Fruit fly (Drosophila melanogaster) whole organism: Measurements from ENCODE around the gene CCT7.

Source experiments
- EcR ChIP-seq, 2 experiments: fragments of >200 bp; optimal IDR thresholded peaks; 2 replicates each; lab custom pipeline; 2017; ENCODE audit warnings: missing biosample characterization in 2 of 2, missing genetic modification characterization in 2 of 2, missing genetic modification reagents in 2 of 2
- pan ChIP-seq: fragments of >200 bp; optimal IDR thresholded peaks from 2 replicates; lab custom pipeline; 2017

DNA sequence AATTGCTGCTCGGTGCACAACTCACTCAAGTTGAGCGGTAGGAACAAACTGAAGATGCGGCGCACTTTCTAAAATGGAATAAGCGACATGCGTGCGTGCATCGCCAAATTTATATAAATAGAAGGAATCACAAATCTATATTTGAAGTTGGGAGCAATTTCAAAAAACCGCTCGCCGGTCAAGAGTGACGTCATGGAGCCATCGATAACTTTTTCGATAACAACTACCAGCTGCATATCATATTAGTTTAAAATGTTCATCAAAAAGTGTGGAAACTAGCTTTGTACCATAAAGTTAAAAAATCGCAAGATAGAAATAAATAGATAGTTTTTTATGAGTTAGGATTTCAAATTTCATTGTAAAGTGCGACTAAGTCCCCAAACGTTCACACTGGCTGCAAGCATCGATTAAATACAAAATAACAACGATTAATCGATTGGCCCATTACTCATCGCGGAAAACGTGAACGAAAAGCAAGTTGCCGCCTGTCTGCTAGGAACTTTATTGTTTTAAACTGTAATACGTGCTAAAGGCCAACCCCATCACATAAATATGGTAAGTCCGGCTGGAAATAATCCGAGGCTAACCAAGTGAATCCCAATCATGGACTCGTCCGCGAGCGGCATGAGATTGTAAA is at the start of gene CCT7, which contains the start of the genes Pif1A and Pif1B:
- TF ChIP-seq pan (lab: Kevin White, UChicago): no peak
- TF ChIP-seq EcR (GFP tag; optimal IDR thresholded peaks at IDR 0.05; lab: Kevin White, UChicago): no peak
